Fruit fly (Drosophila melanogaster): ENCODE measurements around the gene SP1029.

The SP1029 gene

DNA sequence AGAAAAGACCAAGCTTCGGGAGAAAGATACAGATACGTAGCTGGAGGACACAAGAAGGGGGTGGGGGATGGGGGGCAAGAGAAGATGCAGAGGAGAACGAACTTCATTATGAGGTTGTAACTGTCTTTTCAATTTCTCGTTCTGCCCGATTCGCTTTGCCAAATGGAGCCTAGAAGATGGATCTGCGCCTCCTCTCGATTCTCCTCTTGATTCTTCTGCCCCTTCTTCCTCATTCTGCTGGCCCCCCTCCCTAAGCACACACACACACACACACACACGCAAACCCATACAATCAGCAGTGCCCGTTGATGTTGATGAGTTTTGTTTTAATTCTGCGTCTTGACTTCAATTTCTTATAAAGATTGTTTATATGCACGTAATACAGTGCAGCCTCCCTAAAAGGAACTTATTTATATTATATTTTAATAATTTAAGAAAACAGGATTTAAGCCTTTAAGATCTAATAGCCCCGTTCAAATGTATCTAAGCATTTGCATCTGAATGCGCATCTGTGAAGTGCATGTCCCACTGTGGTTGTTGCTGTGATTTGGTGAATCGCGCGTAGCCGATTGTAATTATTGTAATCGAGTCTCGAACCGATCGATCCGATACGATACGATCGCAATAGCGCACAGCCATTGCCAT is 43.1 kb downstream of the SP1029 start (continued):
- TF ChIP-seq CG3065 (GFP tag; optimal IDR thresholded peaks at IDR 0.05) (no peak), Atf-2 (GFP tag; optimal IDR thresholded peaks at IDR 0.05) (no peak), CG30403 (GFP tag; optimal IDR thresholded peaks at IDR 0.05) (peak; percentile 33), mirr (GFP tag; optimal IDR thresholded peaks at IDR 0.05) (no peak), Lhr (GFP tag; optimal IDR thresholded peaks at IDR 0.05) (no peak), CG10979 (tag; optimal IDR thresholded peaks at IDR 0.05) (peak; percentile 45), HmgZ (tag; optimal IDR thresholded peaks at IDR 0.05) (peak; percentile 30), jigr1 (GFP tag; IDR thresholded peaks at IDR 0.05) (no peak), Nf-YA (GFP tag; IDR thresholded peaks at IDR 0.05) (0 out of 2 replicates have a peak, but pooled peaks have one; percentile 12), sr (GFP tag; IDR thresholded peaks at IDR 0.05) (no peak), Lim3 (GFP tag; IDR thresholded peaks at IDR 0.05) (no peak), CG1024 (GFP tag; IDR thresholded peaks at IDR 0.05) (peak; percentile 47; the same call in 1 of the 2 replicates), al (GFP tag; IDR thresholded peaks at IDR 0.05) (peak; percentile 39), Sry-δ (GFP tag; optimal IDR thresholded peaks at IDR 0.05) (no peak), HHEX (GFP tag; optimal IDR thresholded peaks at IDR 0.05) (peak; percentile 45), dysf (GFP tag; IDR thresholded peaks at IDR 0.05) (peak; percentile 83), Ada2b (GFP tag; IDR thresholded peaks at IDR 0.05) (peak; percentile 61), odd (GFP tag; optimal IDR thresholded peaks at IDR 0.05) (peak; percentile 17), Rx (GFP tag; IDR thresholded peaks at IDR 0.05) (peak; percentile 41; the same call in 1 of the 2 replicates), CG10321 (GFP tag; IDR thresholded peaks at IDR 0.05) (peak; percentile 26; the same call in 1 of the 2 replicates), twi (tag; optimal IDR thresholded peaks at IDR 0.05) (peak; percentile 4), h (optimal IDR thresholded peaks at IDR 0.05) (no peak), CG9215 (GFP tag; IDR thresholded peaks at IDR 0.05) (peak; percentile 43; the same call in 1 of the 2 replicates), NC2α (GFP tag; optimal IDR thresholded peaks at IDR 0.05) (no peak), CG4730 (GFP tag; IDR thresholded peaks at IDR 0.05) (peak; percentile 69), ro (GFP tag; IDR thresholded peaks at IDR 0.05) (no peak), luna (GFP tag; optimal IDR thresholded peaks at IDR 0.05) (no peak), H15 (GFP tag; IDR thresholded peaks at IDR 0.05) (peak; percentile 66; the same call in 1 of the 3 replicates), CG32767 (GFP tag; IDR thresholded peaks at IDR 0.05) (no peak), Optix (GFP tag; IDR thresholded peaks at IDR 0.05) (peak; percentile 28; the same call in 1 of the 3 replicates), PHDP (tag; optimal IDR thresholded peaks at IDR 0.05) (peak; percentile 60), E2f2 (GFP tag; IDR thresholded peaks at IDR 0.05) (peak; percentile 38; the same call in 1 of the 2 replicates), wor (GFP tag; IDR thresholded peaks at IDR 0.05) (peak; percentile 39; the same call in 1 of the 2 replicates), jumu (GFP tag; optimal IDR thresholded peaks at IDR 0.05) (no peak), seq (GFP tag; IDR thresholded peaks at IDR 0.05) (peak; percentile 69; the same call in 1 of the 2 replicates), Bgb (GFP tag; IDR thresholded peaks at IDR 0.05; ENCODE audit: partially characterized antibody) (no peak), Ets97D (GFP tag; optimal IDR thresholded peaks at IDR 0.05) (no peak), CG11085 (GFP tag; IDR thresholded peaks at IDR 0.05) (peak; percentile 63), wek (GFP tag; optimal IDR thresholded peaks at IDR 0.05) (no peak), CG18011 (GFP tag; optimal IDR thresholded peaks at IDR 0.05) (no peak), Taf1 (GFP tag; IDR thresholded peaks at IDR 0.05) (0 out of 2 replicates have a peak, but pooled peaks have one; percentile 14), Meics (GFP tag; optimal IDR thresholded peaks at IDR 0.05) (peak; percentile 65), usp (GFP tag; optimal IDR thresholded peaks at IDR 0.05) (no peak), Lpt (GFP tag; optimal IDR thresholded peaks at IDR 0.05) (no peak), ab (GFP tag; optimal IDR thresholded peaks at IDR 0.05) (no peak), CG17568 (GFP tag; optimal IDR thresholded peaks at IDR 0.05) (peak; percentile 23), CG7556 (GFP tag; optimal IDR thresholded peaks at IDR 0.05) (peak; percentile 16), shn (GFP tag; optimal IDR thresholded peaks at IDR 0.05) (no peak), Drgx (GFP tag; IDR thresholded peaks at IDR 0.05) (peak; percentile 88), hkb (optimal IDR thresholded peaks at IDR 0.05) (no peak), hkb (GFP tag; IDR thresholded peaks at IDR 0.05) (peak; percentile 74), wdn (GFP tag; IDR thresholded peaks at IDR 0.05) (peak; percentile 45; the same call in 1 of the 2 replicates)
